Worm (Caenorhabditis elegans) whole organism, L4 larva: ENCODE results near the gene nlp-69.
A peak's percentile ranks its signal among the peaks of the same experiment; 100 is the strongest.

Source experiments
- F10B5.3 ChIP-seq: sonication (generic microtip); optimal IDR thresholded peaks from 2 replicates; lab custom pipeline; 2016; ENCODE audit warnings: mild to moderate bottlenecking, missing genetic modification characterization, missing compliant biosample characterization
- F37D6.2 ChIP-seq: sonication (generic microtip); optimal IDR thresholded peaks from 2 replicates; lab custom pipeline; 2016; ENCODE audit warnings: mild to moderate bottlenecking, missing genetic modification characterization, missing compliant biosample characterization
- F44E2.7 ChIP-seq: fragments of 200-800 bp; sonication (Bioruptor generic); IDR thresholded peaks from 2 replicates; pipeline ENCODE4 v2.1.2; 2022; ENCODE audit warnings: missing genetic modification characterization, missing compliant biosample characterization
- F49E8.2 ChIP-seq: sonication (generic microtip); optimal IDR thresholded peaks from 2 replicates; lab custom pipeline; 2016; ENCODE audit warnings: missing compliant biosample characterization, mild to moderate bottlenecking, missing genetic modification characterization, borderline replicate concordance
- Y48G9A.11 ChIP-seq: fragments of 200-800 bp; sonication (Bioruptor generic); IDR thresholded peaks from 2 replicates; pipeline ENCODE4 v1.3.6; 2022; ENCODE audit warnings: missing genetic modification reagents, missing genetic modification characterization, missing compliant biosample characterization
- Y75B8A.6 ChIP-seq: fragments of 200-800 bp; sonication (Bioruptor generic); IDR thresholded peaks from 2 replicates; pipeline ENCODE4 v1.3.6; 2022; ENCODE audit warnings: missing genetic modification reagents, missing genetic modification characterization, missing compliant biosample characterization
- ZK337.2 ChIP-seq: fragments of 200-800 bp; sonication (Bioruptor generic); IDR thresholded peaks from 2 replicates; pipeline ENCODE4 v1.3.6; 2022; ENCODE audit warnings: missing genetic modification reagents, missing genetic modification characterization, missing compliant biosample characterization
- aha-1 ChIP-seq: fragments of 150-350 bp; peaks from one replicate; lab custom pipeline; 2014; ENCODE audit warnings: missing biosample characterization, missing genetic modification characterization
- ama-1 ChIP-seq: fragments of 150-350 bp; optimal IDR thresholded peaks from 2 replicates; lab custom pipeline; 2014; ENCODE audit warnings: inconsistent platforms, mixed read lengths
- arid-1 ChIP-seq: fragments of 200-800 bp; sonication (Bioruptor generic); conservative IDR thresholded peaks from 2 replicates; pipeline ENCODE4 v1.3.6; 2022; ENCODE audit warnings: missing genetic modification reagents, missing genetic modification characterization, missing compliant biosample characterization
- attf-4 ChIP-seq: sonication (generic microtip); optimal IDR thresholded peaks from 3 replicates; lab custom pipeline; 2017; ENCODE audit warnings: missing biosample characterization, missing genetic modification characterization
- ceh-20 ChIP-seq: fragments of 200-800 bp; sonication (Bioruptor generic); IDR thresholded peaks from 2 replicates; pipeline ENCODE4 v1.3.6; 2022; ENCODE audit warnings: missing genetic modification reagents, missing genetic modification characterization, missing compliant biosample characterization
- daf-12 ChIP-seq: fragments of 150-350 bp; optimal IDR thresholded peaks from 2 replicates; lab custom pipeline; 2014; ENCODE audit warnings: missing biosample characterization, missing genetic modification reagents, missing genetic modification characterization
- daf-16 ChIP-seq, 3 experiments: sonication (generic microtip); optimal IDR thresholded peaks; 2 replicates each; lab custom pipeline; 2016 to 2017; ENCODE audit warnings: missing genetic modification characterization in 3 of 3, missing genetic modification reagents in 3 of 3, mild to moderate bottlenecking in 2 of 3, missing compliant biosample characterization in 2 of 3, missing biosample characterization in 1 of 3, moderate library complexity in 1 of 3
- duxl-1 ChIP-seq: sonication (generic microtip); optimal IDR thresholded peaks from 2 replicates; lab custom pipeline; 2016; ENCODE audit warnings: mild to moderate bottlenecking, missing genetic modification characterization, moderate library complexity, missing compliant biosample characterization; ENCODE audit not compliant: poor library complexity
- dve-1 ChIP-seq: sonication (generic microtip); optimal IDR thresholded peaks from 2 replicates; lab custom pipeline; 2017; ENCODE audit warnings: antibody characterized with exemption, mild to moderate bottlenecking, missing genetic modification characterization, missing compliant biosample characterization; ENCODE audit not compliant: insufficient read depth
- fos-1 ChIP-seq: fragments of 150-350 bp; optimal IDR thresholded peaks from 2 replicates; lab custom pipeline; 2014; ENCODE audit warnings: missing biosample characterization, missing genetic modification characterization
- hlh-11 ChIP-seq: fragments of 200-800 bp; sonication (Bioruptor generic); optimal IDR thresholded peaks from 2 replicates; lab custom pipeline; 2018; ENCODE audit warnings: mild to moderate bottlenecking, missing genetic modification characterization, missing compliant biosample characterization
- hlh-30 ChIP-seq: sonication (generic microtip); optimal IDR thresholded peaks from 2 replicates; lab custom pipeline; 2017; ENCODE audit warnings: antibody characterized with exemption, mild to moderate bottlenecking, missing genetic modification characterization, missing compliant biosample characterization; ENCODE audit not compliant: insufficient read depth
- hmg-1.1 ChIP-seq: fragments of 200-800 bp; sonication (Bioruptor generic); IDR thresholded peaks from 2 replicates; pipeline ENCODE4 v1.3.6; 2022; ENCODE audit warnings: missing genetic modification reagents, missing genetic modification characterization, missing compliant biosample characterization
- lin-15B ChIP-seq: fragments of 150-350 bp; sonication (generic microtip); optimal IDR thresholded peaks from 3 replicates; lab custom pipeline; 2014; ENCODE audit warnings: missing biosample characterization, missing genetic modification characterization
- lir-3 ChIP-seq: sonication (generic microtip); optimal IDR thresholded peaks from 2 replicates; lab custom pipeline; 2016; ENCODE audit warnings: mild to moderate bottlenecking, missing genetic modification characterization, missing compliant biosample characterization
- mep-1 ChIP-seq: fragments of 150-350 bp; sonication (generic microtip); optimal IDR thresholded peaks from 3 replicates; lab custom pipeline; 2014; ENCODE audit warnings: missing biosample characterization, missing genetic modification characterization
- mes-2 ChIP-seq: sonication (generic microtip); optimal IDR thresholded peaks from 2 replicates; lab custom pipeline; 2016; ENCODE audit warnings: missing genotype, mild to moderate bottlenecking, missing genetic modification characterization, missing compliant biosample characterization; ENCODE audit not compliant: poor library complexity, severe bottlenecking
- mxl-2 ChIP-seq: fragments of 200-800 bp; sonication (Bioruptor generic); conservative IDR thresholded peaks from 2 replicates; pipeline ENCODE4 v1.3.6; 2022; ENCODE audit warnings: missing genetic modification reagents, missing genetic modification characterization, missing compliant biosample characterization
- nhr-111 ChIP-seq: fragments of 200-800 bp; sonication (Bioruptor generic); optimal IDR thresholded peaks from 2 replicates; lab custom pipeline; 2018; ENCODE audit warnings: mild to moderate bottlenecking, missing genetic modification characterization, missing compliant biosample characterization
- nhr-237 ChIP-seq: sonication (generic microtip); optimal IDR thresholded peaks from 2 replicates; lab custom pipeline; 2017; ENCODE audit warnings: missing biosample characterization, missing genetic modification characterization
- nhr-28 ChIP-seq: fragments of 150-350 bp; optimal IDR thresholded peaks from 2 replicates; lab custom pipeline; 2014; ENCODE audit warnings: missing biosample characterization, missing genetic modification characterization
- nhr-6 ChIP-seq: fragments of 150-350 bp; optimal IDR thresholded peaks from 2 replicates; lab custom pipeline; 2014; ENCODE audit warnings: missing biosample characterization, missing genetic modification characterization
- pqm-1 ChIP-seq: sonication (generic microtip); optimal IDR thresholded peaks from 2 replicates; lab custom pipeline; 2017; ENCODE audit warnings: missing biosample characterization, missing genetic modification characterization
- sdz-12 ChIP-seq: fragments of 200-800 bp; sonication (Bioruptor generic); optimal IDR thresholded peaks from 2 replicates; lab custom pipeline; 2018; ENCODE audit warnings: mild to moderate bottlenecking, missing genetic modification characterization, missing compliant biosample characterization
- snpc-1.2 ChIP-seq: fragments of 200-800 bp; sonication (Bioruptor generic); IDR thresholded peaks from 2 replicates; pipeline ENCODE4 v1.3.6; 2022; ENCODE audit warnings: missing genetic modification reagents, missing genetic modification characterization, missing compliant biosample characterization
- unc-130 ChIP-seq: sonication (generic microtip); optimal IDR thresholded peaks from 2 replicates; lab custom pipeline; 2016; ENCODE audit warnings: missing genetic modification reagents, missing genetic modification characterization, missing compliant biosample characterization
- unc-39 ChIP-seq: sonication (generic microtip); optimal IDR thresholded peaks from 2 replicates; lab custom pipeline; 2017; ENCODE audit warnings: missing biosample characterization, missing genetic modification characterization
- vab-7 ChIP-seq: fragments of 200-800 bp; sonication (Bioruptor generic); IDR thresholded peaks from 2 replicates; pipeline ENCODE4 v1.3.6; 2022; ENCODE audit warnings: missing genetic modification reagents, missing genetic modification characterization, missing compliant biosample characterization
- zip-2 ChIP-seq: fragments of 150-350 bp; optimal IDR thresholded peaks from 2 replicates; lab custom pipeline; 2014; ENCODE audit warnings: missing biosample characterization, missing genetic modification characterization
- ztf-7 ChIP-seq: fragments of 150-350 bp; optimal IDR thresholded peaks from 2 replicates; lab custom pipeline; 2014; ENCODE audit warnings: missing biosample characterization, missing genetic modification characterization

nlp-69 gene

DNA sequence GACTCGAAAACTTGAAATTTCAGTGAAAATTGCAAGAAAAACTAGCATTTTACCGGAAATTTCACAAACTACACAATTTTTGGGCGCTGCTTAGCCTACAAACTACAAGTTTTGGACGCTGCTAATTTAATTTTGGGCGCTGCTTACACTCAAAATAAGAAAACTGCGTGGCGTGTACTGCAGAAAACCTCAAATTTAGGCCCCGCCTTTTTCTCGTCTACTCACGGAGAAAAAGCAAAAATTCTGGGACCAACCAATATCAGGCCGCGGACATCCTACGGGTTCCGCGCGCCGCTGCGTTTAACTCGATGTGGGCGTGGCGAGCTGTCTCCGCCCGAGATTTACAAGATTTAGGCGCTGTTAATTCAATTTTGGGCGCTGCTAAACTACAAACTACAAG is 6.5 kb downstream of the nlp-69 start:
- TF ChIP-seq F44E2.7 (GFP tag; lab: Robert Waterston, UW): 0 out of 2 replicates have a peak, but pooled peaks have one; percentile 48
- TF ChIP-seq F49E8.2: peak; percentile 63
- TF ChIP-seq ama-1: peak; percentile 27
- TF ChIP-seq snpc-1.2 (GFP tag; lab: Robert Waterston, UW): 0 out of 2 replicates have a peak, but pooled peaks have one; percentile 26
- peak; percentile 57; the same call in 1 of the 2 replicates for TF ChIP-seq arid-1 (GFP tag; lab: Robert Waterston, UW)
- TF ChIP-seq unc-130 (GFP tag; lab: Kevin White, UChicago): peak; percentile 47
- peak; percentile 66; the same call in 1 of the 2 replicates for TF ChIP-seq Y48G9A.11 (GFP tag; lab: Robert Waterston, UW)

DNA sequence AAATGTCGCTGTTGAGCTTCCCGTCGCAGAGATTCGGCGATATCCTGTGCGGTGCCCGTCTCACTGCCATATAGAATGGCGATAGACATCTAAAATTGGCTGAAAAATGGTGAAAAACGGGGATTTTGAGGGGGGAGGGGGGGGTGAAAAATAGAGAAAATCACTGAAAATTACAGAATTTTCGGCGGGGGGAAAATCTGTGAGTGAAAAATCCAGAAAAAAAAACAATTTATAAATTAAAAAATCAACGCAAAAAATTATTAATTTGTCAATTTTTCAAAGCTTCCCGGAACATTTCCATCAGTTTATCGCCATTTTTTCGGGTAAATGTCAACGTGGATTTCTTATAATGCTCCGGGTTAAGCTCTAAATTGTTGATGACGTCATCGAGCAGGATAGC is 7.2 kb downstream of the nlp-69 start, which contains the start of gene fre-1:
Gene fre-1 (minus strand): TSS at position 101 of the 400 bp plus-strand sequence.
- TF ChIP-seq hmg-1.1 (GFP tag; lab: Robert Waterston, UW): no peak
- no peak for TF ChIP-seq nhr-6 (tag; lab: Kevin White, UChicago)
- no peak for TF ChIP-seq nhr-28 (tag; lab: Kevin White, UChicago)
- no peak for TF ChIP-seq unc-39 (tag; lab: Kevin White, UChicago)
- TF ChIP-seq lir-3 (tag; lab: Kevin White, UChicago): no peak
- no peak for TF ChIP-seq fos-1 (tag; lab: Kevin White, UChicago)
- TF ChIP-seq unc-130 (GFP tag; lab: Kevin White, UChicago): no peak
- TF ChIP-seq snpc-1.2 (GFP tag; lab: Robert Waterston, UW): no peak
- no peak for TF ChIP-seq mxl-2 (GFP tag; lab: Robert Waterston, UW)
- TF ChIP-seq attf-4 (tag; lab: Kevin White, UChicago): no peak
- no peak for TF ChIP-seq hlh-30 (tag; lab: Kevin White, UChicago)
- TF ChIP-seq F44E2.7 (GFP tag; lab: Robert Waterston, UW): no peak
- no peak for TF ChIP-seq Y75B8A.6 (GFP tag; lab: Robert Waterston, UW)
- no peak for TF ChIP-seq nhr-237 (tag; lab: Kevin White, UChicago)
- TF ChIP-seq daf-12 (tag; lab: Kevin White, UChicago): no peak
- TF ChIP-seq zip-2 (tag; lab: Kevin White, UChicago): no peak
- no peak for TF ChIP-seq F10B5.3 (tag; lab: Kevin White, UChicago)
- no peak for TF ChIP-seq lin-15B
- no peak for TF ChIP-seq mes-2
- TF ChIP-seq sdz-12 (GFP tag; lab: Kevin White, UChicago): no peak

DNA sequence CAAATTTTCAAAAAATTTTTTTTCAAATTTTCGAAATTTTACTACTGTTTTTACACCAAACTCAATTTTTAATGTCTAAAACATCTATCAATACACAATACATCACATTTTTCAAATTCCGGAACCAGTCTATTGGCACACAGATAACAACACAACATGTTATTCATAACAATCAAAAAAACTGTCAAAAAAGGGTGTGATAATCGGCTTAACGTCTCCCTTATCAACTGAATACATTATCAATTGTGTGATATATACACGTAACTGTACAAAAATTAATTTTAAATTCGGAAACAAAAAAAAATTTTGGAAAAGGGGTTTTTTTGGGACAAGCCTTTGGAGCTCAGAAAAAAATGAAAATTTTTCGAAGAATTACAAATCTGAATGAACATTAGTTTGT is 20.5 kb downstream of the nlp-69 start:
- no peak for TF ChIP-seq ztf-7 (tag; lab: Kevin White, UChicago)
- no peak for TF ChIP-seq vab-7 (GFP tag; lab: Robert Waterston, UW)
- TF ChIP-seq mep-1: no peak
- TF ChIP-seq dve-1 (tag; lab: Kevin White, UChicago): peak; percentile 12
- TF ChIP-seq hlh-11: no peak
- TF ChIP-seq nhr-111 (GFP tag; lab: Kevin White, UChicago): no peak
- TF ChIP-seq duxl-1: no peak
- no peak for TF ChIP-seq F37D6.2
- peak; percentile 21 for TF ChIP-seq pqm-1
- TF ChIP-seq ZK337.2 (GFP tag; lab: Robert Waterston, UW): no peak
- no peak for TF ChIP-seq daf-16 (GFP tag; optimal IDR thresholded peaks at IDR 0.05; lab: Kevin White, UChicago)
- TF ChIP-seq daf-16 (tag; optimal IDR thresholded peaks at IDR 0.05; lab: Kevin White, UChicago): peak; percentile 81
- no peak for TF ChIP-seq ceh-20
- no peak for TF ChIP-seq aha-1
- no peak for TF ChIP-seq fos-1 (tag; lab: Kevin White, UChicago)
- peak; percentile 3 for TF ChIP-seq nhr-28 (tag; lab: Kevin White, UChicago)
